Fruit fly (Drosophila melanogaster) whole organism, prepupa: ENCODE data around the gene PGRP-LE.

Experiments used
- CG11902 ChIP-seq: fragments of 200-800 bp; sonication (Bioruptor generic); optimal IDR thresholded peaks from 3 replicates; lab custom pipeline; 2016; ENCODE audit warnings: missing biosample characterization, missing genetic modification characterization
- CG6808 ChIP-seq: fragments of 200-800 bp; sonication (Bioruptor generic); optimal IDR thresholded peaks from 3 replicates; lab custom pipeline; 2017; ENCODE audit warnings: missing biosample characterization, missing genetic modification characterization, mild to moderate bottlenecking, moderate library complexity, missing genetic modification reagents
- Eip75B ChIP-seq: fragments of 200-800 bp; sonication (Bioruptor generic); optimal IDR thresholded peaks from 3 replicates; lab custom pipeline; 2016; ENCODE audit warnings: missing biosample characterization, missing genetic modification characterization
- Sox15 ChIP-seq: fragments of 200-800 bp; sonication (Bioruptor generic); optimal IDR thresholded peaks from 3 replicates; lab custom pipeline; 2016; ENCODE audit warnings: missing biosample characterization, missing genetic modification characterization
- cyc ChIP-seq: fragments of 200-800 bp; sonication (Bioruptor generic); optimal IDR thresholded peaks from 3 replicates; lab custom pipeline; 2016; ENCODE audit warnings: missing biosample characterization, missing genetic modification characterization
- fkh ChIP-seq: fragments of 200-800 bp; sonication (Bioruptor generic); optimal IDR thresholded peaks from 3 replicates; lab custom pipeline; 2017; ENCODE audit warnings: missing biosample characterization, mild to moderate bottlenecking, missing genetic modification characterization, moderate library complexity

DNA sequence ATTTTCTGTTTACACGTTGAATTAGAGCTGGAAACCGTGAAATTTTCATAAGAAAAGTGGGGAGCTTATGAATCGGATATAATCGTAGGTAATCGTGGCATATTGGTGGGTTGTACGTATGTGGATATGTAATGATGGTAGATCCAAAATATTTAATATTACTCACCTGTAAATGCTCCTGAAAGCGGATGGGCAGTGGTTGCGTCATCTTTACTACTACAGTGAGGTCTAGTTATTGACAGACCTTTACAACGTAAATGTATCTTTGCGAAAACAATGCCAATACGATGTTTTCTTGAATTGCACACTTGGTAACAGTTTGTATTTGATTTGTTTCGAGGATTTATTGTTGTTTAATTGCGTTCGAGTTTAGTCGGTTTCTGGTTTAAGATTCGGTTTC, 30.3 kb upstream of the PGRP-LE start:
- TF ChIP-seq CG11902 (GFP tag; lab: Kevin White, UChicago): no peak
- no peak for TF ChIP-seq cyc (GFP tag; lab: Kevin White, UChicago)
- no peak for TF ChIP-seq Eip75B (GFP tag; lab: Kevin White, UChicago)
- no peak for TF ChIP-seq fkh (GFP tag; lab: Kevin White, UChicago)
- TF ChIP-seq Sox15 (GFP tag; lab: Kevin White, UChicago): no peak
- no peak for TF ChIP-seq CG6808
